Worm (Caenorhabditis elegans): ENCODE results near the gene K05F1.10.

Gene K05F1.10

DNA sequence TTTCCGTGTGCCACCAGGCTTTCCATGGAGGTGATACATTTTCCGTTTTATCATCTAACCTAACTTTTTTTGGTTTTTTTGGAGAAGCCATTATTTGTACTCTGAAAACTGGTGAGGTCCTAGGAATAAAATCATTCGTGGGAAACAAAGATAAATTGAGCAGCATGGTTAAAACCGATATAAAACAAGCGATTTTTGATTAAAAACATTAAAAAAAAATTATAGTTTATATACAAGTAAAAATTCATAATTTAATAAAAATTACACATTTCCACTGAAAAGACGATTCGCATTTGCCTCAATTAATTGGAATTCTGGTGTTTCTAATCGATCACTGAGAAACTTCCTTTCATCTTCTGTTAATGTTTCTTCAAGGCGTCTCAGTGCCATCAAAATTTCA lies 33.2 kb upstream of the K05F1.10 start, which contains the start of gene ZK1248.15:
Gene ZK1248.15, minus strand, starts transcription at position 101 of the 400 bp plus-strand sequence.
- TF ChIP-seq snpc-4 (tag; optimal IDR thresholded peaks at IDR 0.05) (no peak), elt-1 (tag; optimal IDR thresholded peaks at IDR 0.05; ENCODE audit: borderline replicate concordance, insufficient read depth) (no peak), mls-2 (tag; optimal IDR thresholded peaks at IDR 0.05) (no peak), pha-4 (tag; optimal IDR thresholded peaks at IDR 0.05) (no peak), mep-1 (tag; optimal IDR thresholded peaks at IDR 0.05) (no peak), sem-2 (GFP tag; optimal IDR thresholded peaks at IDR 0.05) (no peak), lsy-2 (tag; optimal IDR thresholded peaks at IDR 0.05) (no peak), lin-13 (tag; optimal IDR thresholded peaks at IDR 0.05) (no peak), nhr-76 (tag; optimal IDR thresholded peaks at IDR 0.05) (no peak), sptf-1 (tag; optimal IDR thresholded peaks at IDR 0.05) (no peak), zip-8 (tag; optimal IDR thresholded peaks at IDR 0.05) (no peak)

DNA sequence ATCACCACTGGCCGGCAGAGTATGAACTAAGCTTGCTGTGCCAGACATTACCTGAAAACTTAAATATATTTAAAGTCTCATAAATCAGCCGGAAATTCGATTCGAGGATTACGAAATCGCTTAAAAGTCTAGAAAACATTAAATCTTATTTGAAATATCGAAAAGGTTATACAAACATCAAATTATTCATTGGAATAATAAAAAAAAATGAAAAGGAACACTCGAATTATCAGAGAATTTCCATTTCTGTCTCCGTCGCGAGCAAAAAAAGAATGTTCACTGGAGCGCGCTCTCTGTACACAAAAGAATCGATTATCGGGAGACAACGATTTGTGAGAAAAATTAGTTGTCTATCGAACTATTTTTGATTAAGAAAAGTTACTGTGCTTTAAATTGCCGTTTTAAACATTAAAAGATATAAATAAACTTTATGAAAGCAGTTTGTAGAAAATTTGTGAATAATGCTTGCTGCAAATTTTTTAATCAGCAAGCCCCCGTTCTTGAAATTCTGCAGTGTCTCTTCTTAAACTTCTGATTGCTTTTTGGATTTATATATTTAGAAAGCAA lies 31.0 kb upstream of the K05F1.10 start, which contains the start of gene fzo-1:
Gene fzo-1, minus strand, starts transcription at position 51 of the 567 bp plus-strand sequence.
- TF ChIP-seq ces-1 (GFP tag; optimal IDR thresholded peaks at IDR 0.05) (peak; percentile 82), bed-3 (GFP tag; optimal IDR thresholded peaks at IDR 0.05) (peak; percentile 19), unc-62 (GFP tag; optimal IDR thresholded peaks at IDR 0.05) (no peak), unc-120 (tag; optimal IDR thresholded peaks at IDR 0.05; ENCODE audit: poor library complexity, severe bottlenecking) (peak; percentile 34), ceh-39 (tag; optimal IDR thresholded peaks at IDR 0.05) (peak; percentile 20), ceh-83 (GFP tag; optimal IDR thresholded peaks at IDR 0.05) (peak; percentile 59), nhr-76 (tag; optimal IDR thresholded peaks at IDR 0.05) (no peak), nhr-237 (tag; optimal IDR thresholded peaks at IDR 0.05) (peak; percentile 38), lsy-2 (tag; optimal IDR thresholded peaks at IDR 0.05) (peak; percentile 32), cnd-1 (tag; optimal IDR thresholded peaks at IDR 0.05) (peak; percentile 32), elt-1 (tag; optimal IDR thresholded peaks at IDR 0.05; ENCODE audit: borderline replicate concordance, insufficient read depth) (no peak)

DNA sequence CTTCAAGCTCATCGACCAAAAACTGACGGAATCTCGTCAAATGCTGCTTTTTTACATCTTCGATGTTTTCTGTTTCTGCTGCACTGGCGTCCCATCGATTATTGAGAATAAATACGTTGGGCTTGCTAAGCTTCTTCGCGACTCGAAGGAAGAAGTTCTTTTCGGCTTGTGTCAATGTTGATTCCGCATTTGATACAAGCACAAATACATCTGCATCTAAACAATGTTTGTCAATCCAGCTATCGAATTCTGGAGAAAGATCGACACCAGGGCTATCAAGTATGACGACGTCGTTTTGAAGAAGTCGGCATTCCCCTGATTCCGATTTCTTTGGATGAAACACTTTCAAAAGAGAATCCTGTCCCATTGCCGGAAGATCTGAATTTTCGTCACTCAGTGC lies 29.9 kb upstream of the K05F1.10 start:
- TF ChIP-seq lin-32 (GFP tag; optimal IDR thresholded peaks at IDR 0.05) (no peak), zip-8 (tag; optimal IDR thresholded peaks at IDR 0.05) (no peak), ceh-39 (tag; optimal IDR thresholded peaks at IDR 0.05) (no peak), lsy-2 (tag; optimal IDR thresholded peaks at IDR 0.05) (no peak), M03D4.4 (tag; optimal IDR thresholded peaks at IDR 0.05) (no peak), mls-2 (tag; optimal IDR thresholded peaks at IDR 0.05) (no peak), sptf-1 (tag; optimal IDR thresholded peaks at IDR 0.05) (no peak), snpc-4 (tag; optimal IDR thresholded peaks at IDR 0.05) (no peak)

ce11 chrII:5833136-5833535 lies 27.9 kb upstream of the K05F1.10 start, which contains the start of gene gtap-1:
Gene gtap-1 (minus strand): TSS chrII:5833236.
- TF ChIP-seq elt-3 (tag; optimal IDR thresholded peaks at IDR 0.05) (no peak), unc-120 (tag; optimal IDR thresholded peaks at IDR 0.05; ENCODE audit: poor library complexity, severe bottlenecking) (no peak), hlh-1 (tag; optimal IDR thresholded peaks at IDR 0.05) (no peak), mab-5 (tag; optimal IDR thresholded peaks at IDR 0.05) (no peak), elt-1 (tag; optimal IDR thresholded peaks at IDR 0.05; ENCODE audit: borderline replicate concordance, insufficient read depth) (no peak), ztf-11 (tag; optimal IDR thresholded peaks at IDR 0.05) (no peak), nhr-237 (tag; optimal IDR thresholded peaks at IDR 0.05) (no peak), ceh-83 (GFP tag; optimal IDR thresholded peaks at IDR 0.05) (no peak), bed-3 (GFP tag; optimal IDR thresholded peaks at IDR 0.05) (no peak), nhr-28 (tag; optimal IDR thresholded peaks at IDR 0.05) (no peak), sem-2 (GFP tag; optimal IDR thresholded peaks at IDR 0.05) (no peak), ham-2 (GFP tag; optimal IDR thresholded peaks at IDR 0.05) (no peak), blmp-1 (tag; optimal IDR thresholded peaks at IDR 0.05) (no peak), unc-39 (tag; optimal IDR thresholded peaks at IDR 0.05) (no peak), sptf-1 (tag; optimal IDR thresholded peaks at IDR 0.05) (no peak), tbx-8 (GFP tag; optimal IDR thresholded peaks at IDR 0.05) (no peak)

- TF ChIP-seq mls-2 (tag; optimal IDR thresholded peaks at IDR 0.05) (no peak), flh-1 (GFP tag; optimal IDR thresholded peaks at IDR 0.05) (no peak), nhr-28 (tag; optimal IDR thresholded peaks at IDR 0.05) (no peak), mab-5 (tag; optimal IDR thresholded peaks at IDR 0.05) (no peak), zip-8 (tag; optimal IDR thresholded peaks at IDR 0.05) (no peak), mep-1 (tag; optimal IDR thresholded peaks at IDR 0.05) (no peak), elt-3 (tag; optimal IDR thresholded peaks at IDR 0.05) (no peak), ztf-11 (tag; optimal IDR thresholded peaks at IDR 0.05) (no peak), elt-1 (tag; optimal IDR thresholded peaks at IDR 0.05; ENCODE audit: borderline replicate concordance, insufficient read depth) (no peak), snpc-4 (tag; optimal IDR thresholded peaks at IDR 0.05) (no peak), pha-4 (tag; optimal IDR thresholded peaks at IDR 0.05) (no peak), lsy-2 (tag; optimal IDR thresholded peaks at IDR 0.05) (no peak), bed-3 (GFP tag; optimal IDR thresholded peaks at IDR 0.05) (no peak), M03D4.4 (tag; optimal IDR thresholded peaks at IDR 0.05) (no peak)
These were observed 26.1 kb upstream of the K05F1.10 start for ce11 chrII:5831373-5831772.

All from whole organism, mixed stage, embryonic.